Worm (Caenorhabditis elegans) whole organism, L3 larva: ENCODE data around the gene srd-7.

ENCODE experiments used
- fkh-2 ChIP-seq: fragments of 150-350 bp; optimal IDR thresholded peaks from 2 replicates; lab custom pipeline; 2014; ENCODE audit warnings: missing biosample characterization, missing genetic modification reagents, missing genetic modification characterization
- lin-39 ChIP-seq: fragments of 150-350 bp; optimal IDR thresholded peaks from 2 replicates; lab custom pipeline; 2018; ENCODE audit warnings: missing biosample characterization, missing genetic modification reagents, missing genetic modification characterization
- mml-1 ChIP-seq: fragments of 150-350 bp; sonication (generic microtip); optimal IDR thresholded peaks from 3 replicates; lab custom pipeline; 2014; ENCODE audit warnings: missing biosample characterization, missing genetic modification characterization
- nhr-23 ChIP-seq: fragments of 150-350 bp; optimal IDR thresholded peaks from 2 replicates; lab custom pipeline; 2014; ENCODE audit warnings: missing biosample characterization, missing genetic modification reagents, missing genetic modification characterization
- sea-2 ChIP-seq: fragments of 150-350 bp; sonication (generic microtip); optimal IDR thresholded peaks from 4 replicates; lab custom pipeline; 2014; ENCODE audit warnings: missing biosample characterization, missing genetic modification reagents, missing genetic modification characterization
- skn-1 ChIP-seq: fragments of 150-350 bp; optimal IDR thresholded peaks from 2 replicates; lab custom pipeline; 2014; ENCODE audit warnings: missing biosample characterization, missing genetic modification characterization
- snpc-4 ChIP-seq: fragments of 150-350 bp; optimal IDR thresholded peaks from 2 replicates; lab custom pipeline; 2014; ENCODE audit warnings: missing biosample characterization, missing genetic modification characterization
- zag-1 ChIP-seq: fragments of 150-350 bp; optimal IDR thresholded peaks from 2 replicates; lab custom pipeline; 2014; ENCODE audit warnings: missing biosample characterization, missing genetic modification characterization

DNA sequence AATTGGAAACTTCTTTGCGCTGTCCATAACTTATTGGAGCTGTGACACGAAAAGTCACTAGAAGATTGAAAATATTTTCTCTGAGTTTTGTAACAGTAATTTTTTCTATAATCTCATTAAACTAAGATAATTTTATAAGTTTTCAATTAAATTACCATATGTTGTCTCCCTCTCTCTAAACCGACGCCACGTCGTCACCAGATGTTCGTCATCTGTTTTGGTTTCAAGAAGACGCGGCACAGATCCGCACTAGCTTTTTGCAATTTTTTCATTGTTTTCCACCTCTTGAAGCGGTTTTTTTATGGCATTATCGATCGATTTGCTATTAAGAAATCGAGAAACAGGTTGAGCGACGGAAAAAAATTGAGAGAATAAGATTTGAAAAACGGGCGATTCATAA is 17.3 kb upstream of the srd-7 start:
- TF ChIP-seq skn-1 (tag; lab: Kevin White, UChicago) (no peak), fkh-2 (tag; lab: Kevin White, UChicago) (no peak), nhr-23 (no peak), sea-2 (no peak), mml-1 (no peak), zag-1 (tag; lab: Kevin White, UChicago) (no peak), snpc-4 (tag; lab: Kevin White, UChicago) (no peak), lin-39 (no peak)
